Fruit fly (Drosophila melanogaster) whole organism, embryonic: Measurements from ENCODE around the gene Inx3.
A peak's percentile ranks its signal among the peaks of the same experiment; 100 is the strongest.

Experiments
- ATbp ChIP-seq: fragments of 200-800 bp; sonication (Bioruptor generic); optimal IDR thresholded peaks from 2 replicates; lab custom pipeline; 2017; ENCODE audit warnings: missing biosample characterization, mild to moderate bottlenecking, missing genetic modification characterization, missing genetic modification reagents
- Atf6 ChIP-seq: fragments of 200-800 bp; sonication (Bioruptor generic); IDR thresholded peaks from 2 replicates; pipeline ENCODE4 v1.3.6; 2022; ENCODE audit warnings: missing biosample characterization, missing genetic modification characterization
- CG10431 ChIP-seq: fragments of 200-800 bp; sonication (Bioruptor generic); optimal IDR thresholded peaks from 3 replicates; lab custom pipeline; 2018; ENCODE audit warnings: missing biosample characterization, mild to moderate bottlenecking, missing genetic modification characterization
- CG11504 ChIP-seq: fragments of 200-800 bp; sonication (Bioruptor generic); optimal IDR thresholded peaks from 3 replicates; lab custom pipeline; 2019; ENCODE audit warnings: missing biosample characterization, mild to moderate bottlenecking, missing genetic modification characterization, moderate library complexity
- CG11560 ChIP-seq: fragments of 200-800 bp; sonication (Bioruptor generic); IDR thresholded peaks from 3 replicates; pipeline ENCODE4 v1.3.6; 2022; ENCODE audit warnings: missing biosample characterization, missing genetic modification characterization
- CG11696 ChIP-seq: fragments of 200-800 bp; sonication (Bioruptor generic); IDR thresholded peaks from 2 replicates; pipeline ENCODE4 v1.3.6; 2022; ENCODE audit warnings: missing biosample characterization, missing genetic modification characterization
- CG12659 ChIP-seq: fragments of 200-800 bp; sonication (Bioruptor generic); optimal IDR thresholded peaks from 3 replicates; lab custom pipeline; 2017; ENCODE audit warnings: mild to moderate bottlenecking, missing biosample characterization, missing genetic modification reagents, missing genetic modification characterization
- CG17568 ChIP-seq: fragments of 200-800 bp; sonication (Bioruptor generic); optimal IDR thresholded peaks from 2 replicates; lab custom pipeline; 2018; ENCODE audit warnings: missing biosample characterization, mild to moderate bottlenecking, missing genetic modification characterization, moderate library complexity
- CG18476 ChIP-seq: fragments of 200-800 bp; sonication (Bioruptor generic); optimal IDR thresholded peaks from 2 replicates; lab custom pipeline; 2016; ENCODE audit warnings: missing biosample characterization, mild to moderate bottlenecking, missing genetic modification characterization
- CG18599 ChIP-seq: fragments of 200-800 bp; sonication (Bioruptor generic); optimal IDR thresholded peaks from 3 replicates; lab custom pipeline; 2017; ENCODE audit warnings: missing biosample characterization, missing genetic modification characterization, mild to moderate bottlenecking, moderate library complexity, missing genetic modification reagents
- CG32767 ChIP-seq: fragments of 200-800 bp; sonication (Bioruptor generic); IDR thresholded peaks from 2 replicates; pipeline ENCODE4 v1.3.6; 2022; ENCODE audit warnings: missing biosample characterization, missing genetic modification characterization
- CG4404 ChIP-seq: fragments of 200-800 bp; sonication (Bioruptor generic); IDR thresholded peaks from 2 replicates; pipeline ENCODE4 v1.3.6; 2022; ENCODE audit warnings: missing biosample characterization, missing genetic modification characterization
- CG4730 ChIP-seq: fragments of 200-800 bp; sonication (Bioruptor generic); IDR thresholded peaks from 2 replicates; pipeline ENCODE4 v1.3.6; 2022; ENCODE audit warnings: missing biosample characterization, missing genetic modification characterization
- CG4820 ChIP-seq: fragments of 200-800 bp; sonication (Bioruptor generic); optimal IDR thresholded peaks from 3 replicates; lab custom pipeline; 2016; ENCODE audit warnings: missing biosample characterization, missing genetic modification characterization
- D ChIP-seq, 2 experiments: fragments of 200-800 bp in 1 of 2; fragments of >200 bp in 1 of 2; sonication (Bioruptor generic) in 1 of 2; optimal IDR thresholded peaks; 2 replicates in 1 of 2; 3 replicates in 1 of 2; lab custom pipeline; 2017; ENCODE audit warnings: mild to moderate bottlenecking in 1 of 2, missing biosample characterization in 1 of 2, missing genetic modification characterization in 1 of 2, missing genetic modification reagents in 1 of 2
- GATAe ChIP-seq: fragments of 200-800 bp; sonication (Bioruptor generic); conservative IDR thresholded peaks from 2 replicates; pipeline ENCODE4 v1.3.6; 2022; ENCODE audit warnings: missing biosample characterization, missing genetic modification characterization
- HLH3B ChIP-seq: fragments of 200-800 bp; sonication (Bioruptor generic); IDR thresholded peaks from 2 replicates; pipeline ENCODE4 v1.3.6; 2022; ENCODE audit warnings: missing biosample characterization, missing genetic modification characterization
- Jarid2 ChIP-seq: fragments of 200-800 bp; sonication (Bioruptor generic); optimal IDR thresholded peaks from 3 replicates; lab custom pipeline; 2017; ENCODE audit warnings: mild to moderate bottlenecking, missing biosample characterization, missing genetic modification reagents, missing genetic modification characterization
- Mad ChIP-seq: fragments of 200-800 bp; sonication (Bioruptor generic); optimal IDR thresholded peaks from 2 replicates; lab custom pipeline; 2016; ENCODE audit warnings: missing biosample characterization, missing genetic modification characterization
- Med ChIP-seq: fragments of 200-800 bp; sonication (Bioruptor generic); peaks from one replicate; lab custom pipeline; 2016; ENCODE audit warnings: missing biosample characterization, missing genetic modification characterization, mild to moderate bottlenecking, inconsistent platforms, moderate library complexity
- Rfx ChIP-seq: fragments of 200-800 bp; sonication (Bioruptor generic); IDR thresholded peaks from 2 replicates; pipeline ENCODE4 v1.3.6; 2022; ENCODE audit warnings: missing biosample characterization, missing genetic modification characterization
- Sry-β ChIP-seq: fragments of 200-800 bp; sonication (Bioruptor generic); optimal IDR thresholded peaks from 2 replicates; lab custom pipeline; 2018; ENCODE audit warnings: missing biosample characterization, mild to moderate bottlenecking, missing genetic modification characterization, moderate library complexity
- Stat92E ChIP-seq, 3 experiments: fragments of >200 bp in 2 of 3; fragments of 200-800 bp in 1 of 3; sonication (Bioruptor generic) in 1 of 3; optimal IDR thresholded peaks; 2 replicates each; lab custom pipeline; 2017 to 2019; ENCODE audit warnings: missing biosample characterization in 3 of 3, missing genetic modification characterization in 3 of 3, mild to moderate bottlenecking in 1 of 3, moderate library complexity in 1 of 3
- ac ChIP-seq: fragments of 200-800 bp; sonication (Bioruptor generic); optimal IDR thresholded peaks from 3 replicates; lab custom pipeline; 2017; ENCODE audit warnings: missing biosample characterization, mild to moderate bottlenecking, missing genetic modification characterization
- ase ChIP-seq: fragments of 200-800 bp; sonication (Bioruptor generic); IDR thresholded peaks from 3 replicates; pipeline ENCODE4 v1.3.6; 2022; ENCODE audit warnings: missing biosample characterization, missing genetic modification characterization
- ato ChIP-seq: fragments of 200-800 bp; sonication (Bioruptor generic); IDR thresholded peaks from 2 replicates; pipeline ENCODE4 v1.3.6; 2022; ENCODE audit warnings: missing biosample characterization, missing genetic modification characterization; ENCODE audit not compliant: partially characterized antibody
- chn ChIP-seq: fragments of 200-800 bp; sonication (Bioruptor generic); optimal IDR thresholded peaks from 2 replicates; lab custom pipeline; 2016; ENCODE audit warnings: missing biosample characterization, missing genetic modification characterization
- crc ChIP-seq: fragments of 200-800 bp; sonication (Bioruptor generic); optimal IDR thresholded peaks from 2 replicates; lab custom pipeline; 2016; ENCODE audit warnings: missing biosample characterization, missing genetic modification characterization
- crol ChIP-seq: fragments of 200-800 bp; sonication (Bioruptor generic); IDR thresholded peaks from 2 replicates; pipeline ENCODE4 v1.3.6; 2022; ENCODE audit warnings: missing biosample characterization, missing genetic modification characterization
- danr ChIP-seq: fragments of 200-800 bp; sonication (Bioruptor generic); IDR thresholded peaks from 2 replicates; pipeline ENCODE4 v1.3.6; 2022; ENCODE audit warnings: missing biosample characterization, missing genetic modification characterization
- dpn ChIP-seq, 2 experiments: fragments of 200-800 bp; sonication (Bioruptor generic); optimal IDR thresholded peaks; 3 replicates each; lab custom pipeline; 2016; ENCODE audit warnings: missing biosample characterization in 2 of 2, missing genetic modification characterization in 2 of 2
- exex ChIP-seq: fragments of 200-800 bp; sonication (Bioruptor generic); optimal IDR thresholded peaks from 4 replicates; lab custom pipeline; 2018; ENCODE audit warnings: missing biosample characterization, mild to moderate bottlenecking, missing genetic modification characterization, moderate library complexity
- fd102C ChIP-seq: fragments of 200-800 bp; sonication (Bioruptor generic); optimal IDR thresholded peaks from 2 replicates; lab custom pipeline; 2018; ENCODE audit warnings: missing biosample characterization, mild to moderate bottlenecking, missing genetic modification characterization, moderate library complexity
- gce ChIP-seq: fragments of 200-800 bp; sonication (Bioruptor generic); IDR thresholded peaks from 3 replicates; pipeline ENCODE4 v1.3.6; 2022; ENCODE audit warnings: missing biosample characterization, missing genetic modification characterization
- gcm ChIP-seq: fragments of 200-800 bp; sonication (Bioruptor generic); optimal IDR thresholded peaks from 2 replicates; lab custom pipeline; 2019; ENCODE audit warnings: missing biosample characterization, mild to moderate bottlenecking, missing genetic modification characterization, moderate library complexity
- gfzf ChIP-seq: fragments of 200-800 bp; sonication (Bioruptor generic); optimal IDR thresholded peaks from 2 replicates; lab custom pipeline; 2016; ENCODE audit warnings: missing biosample characterization, mild to moderate bottlenecking, missing genetic modification characterization, moderate library complexity
- jumu ChIP-seq: fragments of 200-800 bp; sonication (Bioruptor generic); optimal IDR thresholded peaks from 3 replicates; lab custom pipeline; 2016; ENCODE audit warnings: missing biosample characterization, missing genetic modification characterization
- lbe ChIP-seq: fragments of 200-800 bp; sonication (Bioruptor generic); optimal IDR thresholded peaks from 2 replicates; lab custom pipeline; 2016; ENCODE audit warnings: missing biosample characterization, mild to moderate bottlenecking, missing genetic modification characterization
- nau ChIP-seq: fragments of 200-800 bp; sonication (Bioruptor generic); optimal IDR thresholded peaks from 3 replicates; lab custom pipeline; 2017; ENCODE audit warnings: missing biosample characterization, mild to moderate bottlenecking, missing genetic modification characterization, missing genetic modification reagents
- pita ChIP-seq: fragments of 200-800 bp; sonication (Bioruptor generic); optimal IDR thresholded peaks from 2 replicates; lab custom pipeline; 2017; ENCODE audit warnings: missing biosample characterization, mild to moderate bottlenecking, missing genetic modification characterization
- prd ChIP-seq, 3 experiments: fragments of >200 bp in 2 of 3; fragments of 200-800 bp in 1 of 3; sonication (Bioruptor generic) in 1 of 3; optimal IDR thresholded peaks in 2 of 3; IDR thresholded peaks in 1 of 3; 2 replicates in 2 of 3; 3 replicates in 1 of 3; pipeline versions ENCODE4 v1.3.6 to Lab custom; 2017 to 2022; ENCODE audit warnings: missing biosample characterization in 1 of 3, missing genetic modification characterization in 1 of 3
- run ChIP-seq: fragments of 200-800 bp; sonication (Bioruptor generic); optimal IDR thresholded peaks from 3 replicates; lab custom pipeline; 2018; ENCODE audit warnings: missing biosample characterization, mild to moderate bottlenecking, missing genetic modification characterization
- sens ChIP-seq: fragments of 200-800 bp; sonication (Bioruptor generic); peaks from one replicate; lab custom pipeline; 2016; ENCODE audit warnings: missing biosample characterization, missing genetic modification characterization
- usp ChIP-seq: fragments of >200 bp; optimal IDR thresholded peaks from 2 replicates; lab custom pipeline; 2017; ENCODE audit warnings: missing biosample characterization, missing genetic modification characterization
- vfl ChIP-seq: fragments of 200-800 bp; sonication (Bioruptor generic); optimal IDR thresholded peaks from 2 replicates; lab custom pipeline; 2016; ENCODE audit warnings: missing biosample characterization, missing genetic modification characterization
- zen ChIP-seq: fragments of 200-800 bp; sonication (Bioruptor generic); optimal IDR thresholded peaks from 3 replicates; lab custom pipeline; 2018; ENCODE audit warnings: missing biosample characterization, mild to moderate bottlenecking, missing genetic modification characterization, moderate library complexity

Inx3 gene

DNA sequence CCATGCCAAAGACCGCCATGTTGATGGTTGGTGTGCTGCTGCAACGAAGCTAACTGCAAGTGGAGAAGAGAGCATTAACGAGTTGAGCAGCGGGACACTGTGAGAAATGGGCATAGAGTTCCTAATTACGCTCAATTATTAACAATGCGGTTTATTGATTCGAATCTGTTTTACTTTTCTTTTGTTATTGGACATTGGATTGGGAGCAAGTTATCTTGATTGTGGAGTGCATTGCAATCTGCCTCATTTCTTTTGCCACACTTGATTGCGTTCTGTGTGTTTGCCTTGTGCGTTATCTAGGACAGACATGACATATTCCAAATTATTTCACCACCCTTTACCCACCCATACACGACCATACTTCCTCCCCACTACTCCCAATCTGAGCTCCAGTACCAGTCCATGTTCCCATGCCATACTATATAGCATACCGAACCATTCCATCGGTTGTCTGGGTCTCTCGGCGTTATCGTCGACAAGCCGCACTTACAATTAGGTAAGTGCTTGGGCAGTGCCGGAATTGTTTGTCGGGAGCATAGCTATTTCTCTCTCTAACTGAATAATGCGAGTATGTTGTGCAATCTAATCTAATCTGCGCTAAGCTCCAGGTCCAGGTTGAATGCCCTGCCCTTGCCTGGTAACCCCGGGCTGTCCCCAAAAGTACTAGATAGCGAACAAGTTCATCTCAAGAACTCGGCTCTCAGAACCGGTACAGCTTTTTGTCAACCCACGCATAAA, 1.8 kb downstream of the Inx3 start (continued):
- no peak for TF ChIP-seq prd (optimal IDR thresholded peaks at IDR 0.05; lab: Kevin White, UChicago)
- TF ChIP-seq prd (GFP tag; IDR thresholded peaks at IDR 0.05; lab: Robert Waterston, UW): peak; percentile 56; the same call in 1 of the 3 replicates
- 0 out of 2 replicates have a peak, but pooled peaks have one; percentile 21 for TF ChIP-seq danr
- TF ChIP-seq lbe: no peak
- TF ChIP-seq gce: no peak
- TF ChIP-seq, all 482 proteins: peak for 167

DNA sequence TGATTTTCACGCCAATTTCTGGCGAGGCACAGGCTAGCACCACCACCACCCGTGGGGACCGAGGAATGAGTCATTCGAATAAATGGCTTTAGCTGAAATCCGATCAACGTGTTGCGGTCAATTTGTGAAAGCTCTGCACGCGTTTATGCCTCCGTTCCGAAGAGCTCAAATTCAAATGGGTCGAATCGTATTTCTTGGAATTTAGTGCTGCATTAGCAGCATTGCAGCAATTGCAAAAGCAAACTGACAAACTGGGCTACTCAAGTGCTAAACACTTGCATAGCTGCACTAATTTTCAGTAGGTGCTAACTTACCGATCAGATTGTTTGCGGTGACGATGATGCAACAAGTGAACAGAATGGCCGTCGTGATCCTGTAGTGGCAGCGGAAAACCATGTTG, 2.5 kb downstream of the Inx3 start:
- TF ChIP-seq dpn (GFP tag; optimal IDR thresholded peaks at IDR 0.05; lab: Kevin White, UChicago) (no peak), CG12659 (GFP tag; lab: Kevin White, UChicago) (no peak), ac (GFP tag; lab: Kevin White, UChicago) (no peak), crol (no peak), Jarid2 (GFP tag; lab: Kevin White, UChicago) (no peak), Atf6 (GFP tag; lab: Robert Waterston, UW) (no peak), CG18599 (GFP tag; lab: Kevin White, UChicago) (no peak), nau (GFP tag; lab: Kevin White, UChicago) (no peak), zen (no peak), pita (GFP tag; lab: Kevin White, UChicago) (no peak), CG11560 (tag; lab: Robert Waterston, UW) (no peak), Sry-β (GFP tag; lab: Kevin White, UChicago) (no peak)

DNA sequence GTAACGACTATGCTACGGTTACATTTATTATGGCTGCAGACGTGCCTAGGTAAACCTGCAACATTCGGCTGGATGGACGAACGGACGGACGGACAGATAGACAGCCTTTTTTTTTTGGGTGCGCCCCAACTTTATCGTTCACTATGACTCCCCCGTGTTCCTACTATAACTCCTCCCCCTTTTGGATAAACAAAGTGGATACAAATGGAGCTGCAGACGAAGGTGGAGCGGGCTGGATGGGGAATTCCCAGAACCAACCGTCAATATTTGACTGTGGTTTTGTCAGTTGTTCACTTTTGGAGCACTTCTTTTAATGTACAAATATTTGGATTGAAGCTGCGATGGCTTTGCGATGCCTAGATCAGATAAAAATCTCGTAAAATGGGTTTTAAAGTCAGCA, 3.2 kb downstream of the Inx3 start:
- no peak for TF ChIP-seq HLH3B (GFP tag; lab: Robert Waterston, UW)
- no peak for TF ChIP-seq CG4820
- TF ChIP-seq Med: peak; percentile 37
- no peak for TF ChIP-seq ato (GFP tag; lab: Robert Waterston, UW)
- peak; percentile 3 for TF ChIP-seq CG10431
- TF ChIP-seq CG11560 (tag; lab: Robert Waterston, UW): no peak
- TF ChIP-seq usp: no peak
- no peak for TF ChIP-seq Mad
- no peak for TF ChIP-seq gfzf (GFP tag; lab: Kevin White, UChicago)
- TF ChIP-seq CG11504 (tag; lab: Kevin White, UChicago): no peak
- TF ChIP-seq sens: peak; percentile 76
- TF ChIP-seq CG17568 (GFP tag; lab: Kevin White, UChicago): peak; percentile 31
- TF ChIP-seq Stat92E (GFP tag; optimal IDR thresholded peaks at IDR 0.05; lab: Kevin White, UChicago): peak in 1 of 3 experiments; percentile 76
- no peak for TF ChIP-seq exex (tag; lab: Kevin White, UChicago)
- TF ChIP-seq jumu: no peak
- no peak for TF ChIP-seq CG4730 (GFP tag; lab: Robert Waterston, UW)
- TF ChIP-seq D (optimal IDR thresholded peaks at IDR 0.05; lab: Kevin White, UChicago): no peak
- no peak for TF ChIP-seq D (GFP tag; optimal IDR thresholded peaks at IDR 0.05; lab: Kevin White, UChicago)
- TF ChIP-seq GATAe (GFP tag; lab: Robert Waterston, UW): no peak
- TF ChIP-seq CG32767 (GFP tag; lab: Robert Waterston, UW): no peak
- no peak for TF ChIP-seq prd (optimal IDR thresholded peaks at IDR 0.05; lab: Kevin White, UChicago)
- TF ChIP-seq prd (GFP tag; IDR thresholded peaks at IDR 0.05; lab: Robert Waterston, UW): no peak
- TF ChIP-seq gcm (GFP tag; lab: Kevin White, UChicago): no peak
- no peak for TF ChIP-seq fd102C (GFP tag; lab: Kevin White, UChicago)
- TF ChIP-seq CG11696 (GFP tag; lab: Robert Waterston, UW): no peak
- no peak for TF ChIP-seq ase
- no peak for TF ChIP-seq CG18476 (GFP tag; lab: Kevin White, UChicago)
- TF ChIP-seq CG4404 (GFP tag; lab: Robert Waterston, UW): no peak
- TF ChIP-seq run (tag; lab: Kevin White, UChicago): peak; percentile 2
- TF ChIP-seq ATbp (GFP tag; lab: Kevin White, UChicago): peak; percentile 25
- no peak for TF ChIP-seq vfl (GFP tag; lab: Kevin White, UChicago)
- no peak for TF ChIP-seq Rfx
- no peak for TF ChIP-seq crc (GFP tag; lab: Kevin White, UChicago)
- no peak for TF ChIP-seq chn (GFP tag; lab: Kevin White, UChicago)
